Worm (Caenorhabditis elegans) whole organism, young adult: ENCODE data around the gene atf-7.

Source experiments
- F10E7.11 ChIP-seq: sonication (generic microtip); optimal IDR thresholded peaks from 2 replicates; lab custom pipeline; 2017; ENCODE audit warnings: mild to moderate bottlenecking, missing genetic modification characterization, moderate library complexity, missing compliant biosample characterization
- F55B11.4 ChIP-seq: sonication (generic microtip); optimal IDR thresholded peaks from 2 replicates; lab custom pipeline; 2016; ENCODE audit warnings: missing compliant biosample characterization, missing genetic modification characterization, borderline replicate concordance; ENCODE audit not compliant: insufficient read depth
- akir-1 ChIP-seq: fragments of 200-800 bp; sonication (Bioruptor generic); optimal IDR thresholded peaks from 2 replicates; lab custom pipeline; 2018; ENCODE audit warnings: mild to moderate bottlenecking, missing genetic modification characterization, moderate library complexity, missing compliant biosample characterization
- ets-4 ChIP-seq: fragments of 200-800 bp; sonication (Bioruptor generic); optimal IDR thresholded peaks from 2 replicates; lab custom pipeline; 2018; ENCODE audit warnings: mild to moderate bottlenecking, missing genetic modification characterization, missing compliant biosample characterization
- mes-4 ChIP-seq: sonication (generic microtip); optimal IDR thresholded peaks from 2 replicates; lab custom pipeline; 2016; ENCODE audit warnings: missing genotype, missing genetic modification characterization, missing compliant biosample characterization
- nfya-1 ChIP-seq: sonication (generic microtip); optimal IDR thresholded peaks from 2 replicates; lab custom pipeline; 2017; ENCODE audit warnings: antibody characterized with exemption, missing compliant biosample characterization, missing genetic modification characterization, borderline replicate concordance; ENCODE audit not compliant: insufficient read depth
- snpc-3.4 ChIP-seq: sonication (generic microtip); optimal IDR thresholded peaks from 2 replicates; lab custom pipeline; 2017; ENCODE audit warnings: missing genetic modification characterization, mild to moderate bottlenecking, missing compliant biosample characterization, antibody characterized with exemption, moderate library complexity, missing genotype, missing genetic modification reagents
- tbp1 ChIP-seq: fragments of 200-800 bp; sonication (Bioruptor generic); optimal IDR thresholded peaks from 2 replicates; lab custom pipeline; 2018; ENCODE audit warnings: mild to moderate bottlenecking, missing genetic modification characterization, missing compliant biosample characterization
- unc-130 ChIP-seq: sonication (generic microtip); optimal IDR thresholded peaks from 2 replicates; lab custom pipeline; 2016; ENCODE audit warnings: missing genetic modification reagents, missing genetic modification characterization, missing compliant biosample characterization

DNA sequence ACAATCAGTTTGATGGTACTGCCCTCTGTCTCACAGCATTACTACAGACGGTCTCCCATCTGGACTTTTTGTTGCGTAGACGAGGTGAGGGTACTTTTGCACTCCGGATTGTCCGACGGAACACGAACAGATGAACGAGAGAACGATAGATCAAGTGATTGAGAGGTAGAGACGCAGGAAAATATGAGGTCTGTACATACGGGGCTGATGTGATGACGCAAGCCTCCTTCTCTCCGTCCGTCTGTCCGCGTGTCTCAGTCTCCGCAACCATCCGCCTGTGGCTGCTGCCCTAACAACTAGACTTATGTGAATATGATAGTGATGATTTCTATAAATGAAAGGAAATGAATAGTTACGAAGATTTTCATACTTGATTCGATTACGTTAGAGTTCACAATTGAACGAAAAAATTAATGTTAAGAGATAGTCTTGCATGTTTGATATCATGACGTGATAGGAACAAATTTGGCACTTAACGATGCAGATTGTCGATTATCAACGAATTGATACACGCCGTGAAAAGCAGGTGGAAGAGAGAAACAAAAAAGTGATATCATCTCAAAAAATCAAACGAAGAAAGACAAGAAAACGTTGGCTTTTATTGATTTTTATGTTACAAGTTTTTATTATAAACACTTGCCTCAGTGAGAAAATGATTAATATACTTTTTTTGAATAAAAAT is 3.9 kb upstream of the atf-7 start:
- no peak for TF ChIP-seq F10E7.11
- TF ChIP-seq tbp1 (GFP tag; lab: Kevin White, UChicago) = no peak
- TF ChIP-seq F55B11.4 (tag; lab: Kevin White, UChicago) = no peak
- TF ChIP-seq ets-4 (GFP tag; lab: Kevin White, UChicago) = no peak
- no peak for TF ChIP-seq nfya-1
- TF ChIP-seq unc-130 (GFP tag; lab: Kevin White, UChicago) = no peak
- no peak for TF ChIP-seq mes-4 (tag; lab: Kevin White, UChicago)
- TF ChIP-seq snpc-3.4 (tag; lab: Kevin White, UChicago) = no peak
- TF ChIP-seq akir-1 = no peak
